Worm (Caenorhabditis elegans) whole organism, L1 larva: Measurements from ENCODE around the gene F10E7.2.
A peak's percentile ranks its signal among the peaks of the same experiment; 100 is the strongest.
"Not testable (repeated sequence)": the region's sequence is repeated elsewhere in the genome, so short reads cannot be mapped to it uniquely, and the experiment has no call there.

ENCODE experiments used
- C04F5.9 ChIP-seq: sonication (generic microtip); optimal IDR thresholded peaks from 2 replicates; lab custom pipeline; 2016; ENCODE audit warnings: missing genetic modification characterization, missing compliant biosample characterization
- C16A3.4 ChIP-seq: fragments of 150-350 bp; optimal IDR thresholded peaks from 2 replicates; lab custom pipeline; 2014; ENCODE audit warnings: missing biosample characterization, missing genetic modification characterization
- F16B12.6 ChIP-seq: fragments of 150-350 bp; optimal IDR thresholded peaks from 2 replicates; lab custom pipeline; 2014; ENCODE audit warnings: missing biosample characterization, missing genetic modification characterization
- Y116A8C.19 ChIP-seq: sonication (generic microtip); optimal IDR thresholded peaks from 2 replicates; lab custom pipeline; 2016; ENCODE audit warnings: missing compliant biosample characterization, missing genetic modification characterization, borderline replicate concordance
- alr-1 ChIP-seq: fragments of 200-800 bp; sonication (Bioruptor generic); optimal IDR thresholded peaks from 2 replicates; lab custom pipeline; 2018; ENCODE audit warnings: borderline replicate concordance, mild to moderate bottlenecking, missing genetic modification characterization, missing compliant biosample characterization
- ama-1 ChIP-seq: fragments of 150-350 bp; optimal IDR thresholded peaks from 2 replicates; lab custom pipeline; 2014
- ceh-8 ChIP-seq: fragments of 200-800 bp; sonication (Bioruptor generic); optimal IDR thresholded peaks from 2 replicates; lab custom pipeline; 2018; ENCODE audit warnings: mild to moderate bottlenecking, missing genetic modification characterization, moderate library complexity, missing compliant biosample characterization
- ces-1 ChIP-seq: fragments of 150-350 bp; optimal IDR thresholded peaks from 2 replicates; lab custom pipeline; 2014; ENCODE audit warnings: missing biosample characterization, missing genetic modification reagents, missing genetic modification characterization
- dpl-1 ChIP-seq, 3 experiments: fragments of 150-350 bp in 2 of 3; sonication (generic microtip) in 1 of 3; optimal IDR thresholded peaks; 2 replicates each; lab custom pipeline; 2014 to 2017; ENCODE audit warnings: missing biosample characterization in 3 of 3, missing genetic modification characterization in 3 of 3, missing genetic modification reagents in 3 of 3
- dsc-1 ChIP-seq: sonication (generic microtip); optimal IDR thresholded peaks from 2 replicates; lab custom pipeline; 2016; ENCODE audit warnings: mild to moderate bottlenecking, missing genetic modification characterization, missing compliant biosample characterization
- efl-1 ChIP-seq, 4 experiments: fragments of 150-350 bp; optimal IDR thresholded peaks in 3 of 4; peaks in 1 of 4; 1 replicate in 1 of 4; 2 replicates in 3 of 4; lab custom pipeline; 2014; ENCODE audit warnings: missing biosample characterization in 2 of 4, missing genetic modification characterization in 2 of 4, missing genetic modification reagents in 2 of 4
- egl-13 ChIP-seq: sonication (generic microtip); optimal IDR thresholded peaks from 2 replicates; lab custom pipeline; 2016; ENCODE audit warnings: missing genotype, missing genetic modification reagents, missing genetic modification characterization, missing compliant biosample characterization
- egl-27 ChIP-seq, 2 experiments: fragments of 150-350 bp in 1 of 2; sonication (generic microtip); optimal IDR thresholded peaks; 3 replicates each; lab custom pipeline; 2017 to 2018; ENCODE audit warnings: missing biosample characterization in 2 of 2, missing genetic modification characterization in 2 of 2, missing genetic modification reagents in 2 of 2
- ets-5 ChIP-seq: fragments of 200-800 bp; sonication (Bioruptor generic); IDR thresholded peaks from 2 replicates; pipeline ENCODE4 v1.3.6; 2022; ENCODE audit warnings: missing genetic modification characterization, missing compliant biosample characterization
- fkh-8 ChIP-seq: sonication (generic microtip); optimal IDR thresholded peaks from 2 replicates; lab custom pipeline; 2016; ENCODE audit warnings: mild to moderate bottlenecking, missing genetic modification characterization, missing compliant biosample characterization
- grh-1 ChIP-seq: fragments of 200-800 bp; sonication (Bioruptor generic); IDR thresholded peaks from 2 replicates; pipeline ENCODE4 v1.3.6; 2022; ENCODE audit warnings: missing genetic modification reagents, missing genetic modification characterization, missing compliant biosample characterization
- hlh-17 ChIP-seq: fragments of 200-800 bp; sonication (Bioruptor generic); optimal IDR thresholded peaks from 2 replicates; lab custom pipeline; 2018; ENCODE audit warnings: missing genetic modification characterization, mild to moderate bottlenecking, missing compliant biosample characterization, moderate library complexity, borderline replicate concordance
- hlh-4 ChIP-seq: sonication (generic microtip); optimal IDR thresholded peaks from 2 replicates; lab custom pipeline; 2016; ENCODE audit warnings: mild to moderate bottlenecking, missing genetic modification characterization, missing compliant biosample characterization
- hpl-2 ChIP-seq: fragments of 150-350 bp; optimal IDR thresholded peaks from 2 replicates; lab custom pipeline; 2014; ENCODE audit warnings: missing biosample characterization, missing genetic modification reagents, missing genetic modification characterization
- irx-1 ChIP-seq: sonication (generic microtip); optimal IDR thresholded peaks from 2 replicates; lab custom pipeline; 2016; ENCODE audit warnings: missing genetic modification characterization, missing compliant biosample characterization
- lin-13 ChIP-seq: fragments of 150-350 bp; optimal IDR thresholded peaks from 2 replicates; lab custom pipeline; 2014; ENCODE audit warnings: missing biosample characterization, missing genetic modification reagents, missing genetic modification characterization
- lin-14 ChIP-seq: fragments of 200-800 bp; sonication (Bioruptor generic); optimal IDR thresholded peaks from 2 replicates; lab custom pipeline; 2018; ENCODE audit warnings: mild to moderate bottlenecking, missing genetic modification characterization, moderate library complexity, missing compliant biosample characterization
- lin-15B ChIP-seq: fragments of 150-350 bp; sonication (generic microtip); optimal IDR thresholded peaks from 3 replicates; lab custom pipeline; 2014; ENCODE audit warnings: missing biosample characterization, missing genetic modification characterization
- lin-35 ChIP-seq, 2 experiments: fragments of 150-350 bp; optimal IDR thresholded peaks; 2 replicates each; lab custom pipeline; 2014; ENCODE audit warnings: missing biosample characterization in 2 of 2, missing genetic modification characterization in 2 of 2, missing genetic modification reagents in 2 of 2
- lir-3 ChIP-seq: sonication (generic microtip); optimal IDR thresholded peaks from 2 replicates; lab custom pipeline; 2016; ENCODE audit warnings: mild to moderate bottlenecking, missing genetic modification characterization, moderate library complexity, missing compliant biosample characterization; ENCODE audit not compliant: poor library complexity
- mab-9 ChIP-seq: fragments of 200-800 bp; sonication (Bioruptor generic); IDR thresholded peaks from 2 replicates; pipeline ENCODE4 v1.3.6; 2022; ENCODE audit warnings: missing genetic modification reagents, missing genetic modification characterization, missing compliant biosample characterization
- mdl-1 ChIP-seq, 2 experiments: fragments of 150-350 bp; optimal IDR thresholded peaks; 2 replicates each; lab custom pipeline; 2014 to 2017; ENCODE audit warnings: missing biosample characterization in 2 of 2, missing genetic modification characterization in 2 of 2, inconsistent platforms in 1 of 2
- nhr-19 ChIP-seq: fragments of 200-800 bp; sonication (Bioruptor generic); conservative IDR thresholded peaks from 2 replicates; pipeline ENCODE4 v1.3.6; 2022; ENCODE audit warnings: missing genetic modification characterization, missing compliant biosample characterization
- nhr-28 ChIP-seq: fragments of 150-350 bp; optimal IDR thresholded peaks from 2 replicates; lab custom pipeline; 2014; ENCODE audit warnings: missing biosample characterization, missing genetic modification characterization
- nhr-47 ChIP-seq: sonication (generic microtip); optimal IDR thresholded peaks from 2 replicates; lab custom pipeline; 2016; ENCODE audit warnings: mild to moderate bottlenecking, missing genetic modification characterization, moderate library complexity, missing compliant biosample characterization
- nhr-71 ChIP-seq: sonication (generic microtip); optimal IDR thresholded peaks from 2 replicates; lab custom pipeline; 2016; ENCODE audit warnings: mild to moderate bottlenecking, missing genetic modification characterization, moderate library complexity, missing compliant biosample characterization
- nhr-76 ChIP-seq: sonication (generic microtip); optimal IDR thresholded peaks from 2 replicates; lab custom pipeline; 2017; ENCODE audit warnings: missing biosample characterization, missing genetic modification characterization
- nhr-85 ChIP-seq: sonication (generic microtip); peaks from one replicate; lab custom pipeline; 2016; ENCODE audit warnings: missing genetic modification characterization, inconsistent platforms, missing compliant biosample characterization
- pax-3 ChIP-seq: fragments of 200-800 bp; sonication (Bioruptor generic); optimal IDR thresholded peaks from 2 replicates; lab custom pipeline; 2018; ENCODE audit warnings: mild to moderate bottlenecking, missing genetic modification characterization, moderate library complexity, missing compliant biosample characterization
- rnt-1 ChIP-seq: sonication (generic microtip); optimal IDR thresholded peaks from 2 replicates; lab custom pipeline; 2016; ENCODE audit warnings: mild to moderate bottlenecking, missing genetic modification characterization, moderate library complexity, missing compliant biosample characterization
- snpc-4 ChIP-seq: fragments of 150-350 bp; optimal IDR thresholded peaks from 2 replicates; lab custom pipeline; 2014; ENCODE audit warnings: missing biosample characterization, missing genetic modification characterization
- sptf-1 ChIP-seq: fragments of 150-350 bp; optimal IDR thresholded peaks from 2 replicates; lab custom pipeline; 2014; ENCODE audit warnings: missing biosample characterization, missing genetic modification characterization
- unc-130 ChIP-seq: fragments of 150-350 bp; optimal IDR thresholded peaks from 2 replicates; lab custom pipeline; 2017; ENCODE audit warnings: missing biosample characterization, missing genetic modification characterization, inconsistent platforms
- unc-30 ChIP-seq: sonication (generic microtip); optimal IDR thresholded peaks from 2 replicates; lab custom pipeline; 2017; ENCODE audit warnings: missing biosample characterization, missing genetic modification characterization
- unc-86 ChIP-seq: sonication (generic microtip); optimal IDR thresholded peaks from 2 replicates; lab custom pipeline; 2016; ENCODE audit warnings: missing genetic modification characterization, missing compliant biosample characterization
- xbp-1 ChIP-seq: sonication (generic microtip); optimal IDR thresholded peaks from 2 replicates; lab custom pipeline; 2016; ENCODE audit warnings: missing genetic modification characterization, missing compliant biosample characterization
- zag-1 ChIP-seq: fragments of 150-350 bp; optimal IDR thresholded peaks from 2 replicates; lab custom pipeline; 2014; ENCODE audit warnings: missing biosample characterization, missing genetic modification characterization
- zip-4 ChIP-seq: fragments of 200-800 bp; sonication (Bioruptor generic); optimal IDR thresholded peaks from 2 replicates; lab custom pipeline; 2018; ENCODE audit warnings: mild to moderate bottlenecking, missing genetic modification characterization, moderate library complexity, missing compliant biosample characterization
- ztf-11 ChIP-seq, 2 experiments: sonication (generic microtip); optimal IDR thresholded peaks; 2 replicates each; lab custom pipeline; 2016 to 2017; ENCODE audit warnings: missing genetic modification characterization in 2 of 2, missing biosample characterization in 1 of 2, missing compliant biosample characterization in 1 of 2

The F10E7.2 gene

DNA sequence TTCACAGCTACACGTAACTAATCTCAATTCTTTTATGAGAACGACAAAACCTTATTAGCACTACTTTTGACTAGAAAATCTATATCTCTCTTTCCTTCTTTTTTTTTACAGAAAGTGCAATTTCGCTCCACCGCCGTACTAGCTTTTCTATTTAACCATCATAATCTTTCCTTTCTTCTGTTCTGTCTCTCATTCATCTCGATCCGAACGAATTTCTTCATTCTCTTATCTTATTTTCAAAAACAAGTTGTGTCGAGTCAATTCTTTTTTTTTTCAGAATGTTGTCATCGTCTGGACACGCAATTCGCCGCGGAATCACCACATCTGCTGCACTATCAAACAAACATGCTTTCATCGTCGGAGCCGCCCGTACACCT is 48.5 kb upstream of the F10E7.2 start, which contains the start of gene kat-1:
Gene kat-1 (plus strand): TSS at position 278 of the 377 bp plus-strand sequence.
- no peak for TF ChIP-seq unc-86
- TF ChIP-seq, all 84 proteins: peak for 0

DNA sequence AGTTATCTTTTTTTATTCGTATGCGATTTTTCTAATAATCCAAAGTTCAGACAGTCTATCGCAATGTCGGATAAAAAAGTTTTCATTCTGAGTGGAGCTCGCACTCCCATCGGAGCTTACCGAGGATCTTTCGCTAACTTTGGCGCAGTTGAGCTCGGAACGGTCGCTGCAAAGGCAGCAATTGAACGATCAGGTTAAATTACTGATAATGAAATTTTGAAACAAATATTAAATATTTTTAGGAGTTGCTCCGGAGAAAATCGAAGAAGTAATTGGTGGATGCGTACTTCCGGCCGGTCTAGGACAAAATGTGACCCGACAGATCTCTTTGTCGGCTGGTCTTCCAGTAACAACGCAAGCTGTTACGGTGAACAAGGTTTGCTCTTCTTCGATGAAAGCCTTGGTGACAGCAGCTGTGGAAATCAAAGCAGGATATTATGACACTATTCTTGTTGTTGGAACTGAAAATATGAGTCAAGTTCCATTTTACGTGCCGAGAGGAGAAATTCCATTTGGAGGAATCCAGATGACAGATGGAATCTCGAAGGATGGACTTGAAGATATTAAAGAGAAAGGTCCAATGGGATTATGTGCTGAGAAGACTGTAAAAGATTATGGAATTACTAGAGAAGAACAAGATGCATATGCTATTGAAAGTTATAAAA is 46.3 kb upstream of the F10E7.2 start, which contains the start of gene T02G5.7:
Gene T02G5.7 (plus strand): TSS at position 51 of the 665 bp plus-strand sequence.
- TF ChIP-seq ets-5 (GFP tag; lab: Robert Waterston, UW) (no peak), nhr-47 (tag; lab: Kevin White, UChicago) (no peak), grh-1 (GFP tag; lab: Robert Waterston, UW) (0 out of 2 replicates have a peak, but pooled peaks have one; percentile 5)
- TF ChIP-seq, all 84 proteins: peak for 1

DNA sequence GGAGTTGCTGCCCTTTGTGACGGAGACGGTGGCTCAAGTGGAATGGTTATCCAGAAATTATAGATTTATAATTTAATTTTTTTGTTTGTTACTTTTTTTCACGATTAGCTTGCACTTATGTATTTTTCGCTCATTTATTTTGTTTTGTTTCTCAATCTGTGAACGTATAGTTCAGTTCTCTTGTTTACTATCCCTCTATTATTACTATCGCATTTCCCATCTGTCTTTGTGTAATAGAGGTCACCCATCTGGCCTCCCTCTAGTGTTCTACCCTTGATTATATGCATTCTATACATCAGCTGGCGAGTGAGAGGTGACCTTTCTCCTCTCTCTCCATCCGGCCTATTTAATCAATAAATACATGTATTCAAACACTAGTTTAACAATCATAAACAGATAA is 38.0 kb upstream of the F10E7.2 start, which contains the start of the genes T02G5.14 and T02G5.15:
Gene T02G5.14 (plus strand): TSS at position 301 of the 400 bp plus-strand sequence.
Gene T02G5.15 (plus strand): TSS at position 301 of the 400 bp plus-strand sequence.
- TF ChIP-seq rnt-1 (tag; lab: Kevin White, UChicago); nhr-71; nhr-28 (tag; lab: Kevin White, UChicago): not testable (repeated sequence)

DNA sequence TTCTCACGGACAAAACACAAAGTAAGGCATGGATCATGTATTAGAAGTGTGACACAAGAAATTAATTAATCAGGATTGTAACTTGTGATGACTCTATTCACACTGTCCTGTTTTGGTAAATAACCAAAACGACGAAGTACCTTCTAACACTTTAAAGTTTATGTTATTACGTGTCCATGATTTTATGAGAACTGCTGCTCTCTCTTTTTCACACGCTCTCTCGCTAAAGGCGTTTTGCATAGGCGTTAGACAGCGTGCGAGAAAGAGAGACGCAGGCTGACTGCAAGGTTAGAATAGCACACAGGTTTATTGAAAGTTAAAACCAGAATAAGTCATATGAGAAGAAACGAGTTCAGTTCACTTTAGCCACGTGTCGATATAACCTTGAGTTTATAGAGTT is 32.0 kb upstream of the F10E7.2 start:
- TF ChIP-seq lin-13 (GFP tag; lab: Kevin White, UChicago) = no peak
- TF ChIP-seq unc-30 (tag; lab: Kevin White, UChicago) = no peak
- TF ChIP-seq mdl-1 (tag; optimal IDR thresholded peaks at IDR 0.05; lab: Kevin White, UChicago) = peak in 1 of 2 experiments; percentile 38
- no peak for TF ChIP-seq Y116A8C.19 (tag; lab: Kevin White, UChicago)
- no peak for TF ChIP-seq zag-1
- TF ChIP-seq rnt-1 (tag; lab: Kevin White, UChicago) = peak; percentile 12
- TF ChIP-seq hlh-4 = no peak
- TF ChIP-seq unc-130 (tag; lab: Kevin White, UChicago) = no peak
- TF ChIP-seq lir-3 (tag; lab: Kevin White, UChicago) = peak; percentile 41
- TF ChIP-seq hlh-17 (GFP tag; lab: Kevin White, UChicago) = no peak
- TF ChIP-seq dsc-1 (tag; lab: Kevin White, UChicago) = peak; percentile 6
- TF ChIP-seq mab-9 (GFP tag; lab: Robert Waterston, UW) = peak; percentile 39; the same call in 1 of the 2 replicates
- TF ChIP-seq nhr-85 = peak; percentile 98
- TF ChIP-seq nhr-76 = no peak
- no peak for TF ChIP-seq hpl-2 (GFP tag; lab: Kevin White, UChicago)
- TF ChIP-seq xbp-1 (tag; lab: Kevin White, UChicago) = peak; percentile 58
- TF ChIP-seq ces-1 (GFP tag; lab: Kevin White, UChicago) = no peak
- TF ChIP-seq unc-86 = no peak
- peak; percentile 0 for TF ChIP-seq irx-1 (tag; lab: Kevin White, UChicago)
- no peak for TF ChIP-seq snpc-4
- TF ChIP-seq dpl-1 (GFP tag; optimal IDR thresholded peaks at IDR 0.05; lab: Kevin White, UChicago) = peak in 1 of 3 experiments; percentile 13
- TF ChIP-seq fkh-8 (tag; lab: Kevin White, UChicago) = no peak
- TF ChIP-seq egl-13 = no peak
- peak; percentile 55 for TF ChIP-seq nhr-19 (GFP tag; lab: Robert Waterston, UW)
- TF ChIP-seq ceh-8 (GFP tag; lab: Kevin White, UChicago) = no peak
- TF ChIP-seq efl-1 (optimal IDR thresholded peaks at IDR 0.05; lab: Kevin White, UChicago) = peak; percentile 44
- no peak for TF ChIP-seq efl-1 (GFP tag; optimal IDR thresholded peaks at IDR 0.05 in 1 of 2; lab: Kevin White, UChicago)
- no peak for TF ChIP-seq ama-1 (lab: Kevin White, UChicago)
- TF ChIP-seq pax-3 (tag; lab: Kevin White, UChicago) = peak; percentile 24
- no peak for TF ChIP-seq alr-1 (tag; lab: Kevin White, UChicago)
- TF ChIP-seq lin-14 (GFP tag; lab: Kevin White, UChicago) = peak; percentile 89
- TF ChIP-seq ztf-11 (tag; optimal IDR thresholded peaks at IDR 0.05; lab: Kevin White, UChicago) = no peak
- TF ChIP-seq C16A3.4 (tag; lab: Kevin White, UChicago) = no peak
- TF ChIP-seq sptf-1 (tag; lab: Kevin White, UChicago) = no peak
- TF ChIP-seq zip-4 = no peak
- no peak for TF ChIP-seq egl-27 (tag; optimal IDR thresholded peaks at IDR 0.05; lab: Kevin White, UChicago)
- TF ChIP-seq lin-35 (GFP tag; optimal IDR thresholded peaks at IDR 0.05; lab: Kevin White, UChicago) = peak in 1 of 2 experiments; percentile 51
- TF ChIP-seq F16B12.6 = no peak
- TF ChIP-seq C04F5.9 (tag; lab: Kevin White, UChicago) = no peak
- TF ChIP-seq lin-15B (tag; lab: Kevin White, UChicago) = no peak
